Worm (Caenorhabditis elegans) whole organism, young adult: ENCODE measurements around the gene C18H7.7.
A peak's percentile ranks its signal among the peaks of the same experiment; 100 is the strongest.

ENCODE experiments used
- F39B2.1 ChIP-seq: fragments of 200-800 bp; sonication (Bioruptor generic); IDR thresholded peaks from 2 replicates; pipeline ENCODE4 v1.3.6; 2022; ENCODE audit warnings: missing genetic modification reagents, missing genetic modification characterization, missing compliant biosample characterization
- Y53F4B.3 ChIP-seq: fragments of 200-800 bp; sonication (Bioruptor generic); IDR thresholded peaks from 2 replicates; pipeline ENCODE4 v1.3.6; 2022; ENCODE audit warnings: missing genetic modification reagents, missing genetic modification characterization, missing compliant biosample characterization
- Y95B8A.8 ChIP-seq: fragments of 200-800 bp; sonication (Bioruptor generic); IDR thresholded peaks from 2 replicates; pipeline ENCODE4 v1.3.6; 2022; ENCODE audit warnings: missing genetic modification reagents, missing genetic modification characterization, missing compliant biosample characterization
- ZK185.1 ChIP-seq: sonication (generic microtip); optimal IDR thresholded peaks from 2 replicates; lab custom pipeline; 2016; ENCODE audit warnings: mild to moderate bottlenecking, missing genetic modification characterization, missing compliant biosample characterization; ENCODE audit not compliant: poor library complexity, severe bottlenecking
- ceh-27 ChIP-seq: fragments of 200-800 bp; sonication (Bioruptor generic); optimal IDR thresholded peaks from 2 replicates; lab custom pipeline; 2018; ENCODE audit warnings: mild to moderate bottlenecking, missing genetic modification characterization, moderate library complexity, missing compliant biosample characterization
- ceh-58 ChIP-seq: fragments of 200-800 bp; sonication (Bioruptor generic); IDR thresholded peaks from 2 replicates; pipeline ENCODE4 v1.3.6; 2022; ENCODE audit warnings: missing genetic modification characterization, missing compliant biosample characterization
- mcd-1 ChIP-seq: fragments of 200-800 bp; sonication (Bioruptor generic); IDR thresholded peaks from 2 replicates; pipeline ENCODE4 v1.3.6; 2022; ENCODE audit warnings: missing genetic modification reagents, missing genetic modification characterization, missing compliant biosample characterization
- pbrm-1 ChIP-seq: fragments of 200-800 bp; sonication (Bioruptor generic); IDR thresholded peaks from 2 replicates; pipeline ENCODE4 v1.3.6; 2022; ENCODE audit warnings: missing genetic modification reagents, missing genetic modification characterization, missing compliant biosample characterization
- pha-4 ChIP-seq: fragments of 150-350 bp; sonication (generic microtip); optimal IDR thresholded peaks from 2 replicates; lab custom pipeline; 2014; ENCODE audit warnings: missing biosample characterization, missing genetic modification reagents, missing genetic modification characterization
- rpc-1 ChIP-seq, 2 experiments: fragments of 150-350 bp in 1 of 2; sonication (generic microtip) in 1 of 2; optimal IDR thresholded peaks; 2 replicates each; lab custom pipeline; 2014 to 2018; ENCODE audit warnings: missing biosample characterization in 1 of 2, missing genetic modification characterization in 1 of 2, missing genetic modification reagents in 1 of 2, missing genotype in 1 of 2
- snpc-4 ChIP-seq, 5 experiments: fragments of 150-350 bp in 1 of 5; sonication (generic microtip) in 4 of 5; optimal IDR thresholded peaks; 2 replicates each; lab custom pipeline; 2014 to 2018; ENCODE audit warnings: missing genetic modification characterization in 5 of 5, missing biosample characterization in 3 of 5, antibody characterized with exemption in 2 of 5, mild to moderate bottlenecking in 2 of 5, missing compliant biosample characterization in 2 of 5, missing genotype in 2 of 5, moderate library complexity in 2 of 5, missing genetic modification reagents in 1 of 5
- ztf-25 ChIP-seq: fragments of 200-800 bp; sonication (Bioruptor generic); IDR thresholded peaks from 2 replicates; pipeline ENCODE4 v1.3.6; 2022; ENCODE audit warnings: missing genetic modification reagents, missing genetic modification characterization, missing compliant biosample characterization

ce11 chrIV:620324-620723, 24.1 kb upstream of the C18H7.7 start:
- TF ChIP-seq Y95B8A.8 (no peak), ztf-25 (GFP tag; lab: Robert Waterston, UW) (peak; percentile 68; the same call in 1 of the 2 replicates), ZK185.1 (no peak), ceh-27 (GFP tag; lab: Kevin White, UChicago) (peak; percentile 63), pbrm-1 (GFP tag; lab: Robert Waterston, UW) (peak; percentile 67; the same call in 1 of the 2 replicates), snpc-4 (GFP tag; optimal IDR thresholded peaks at IDR 0.05; lab: Kevin White, UChicago) (peak; percentile 7), snpc-4 (tag; optimal IDR thresholded peaks at IDR 0.05; lab: Kevin White, UChicago) (peak in 2 of 4 experiments; percentile 35 to 59), mcd-1 (peak; percentile 58), F39B2.1 (no peak), ceh-58 (GFP tag; lab: Robert Waterston, UW) (no peak), rpc-1 (optimal IDR thresholded peaks at IDR 0.05; lab: Kevin White, UChicago) (peak; percentile 87), rpc-1 (tag; optimal IDR thresholded peaks at IDR 0.05; lab: Kevin White, UChicago) (peak; percentile 84), pha-4 (tag; lab: Kevin White, UChicago) (no peak), Y53F4B.3 (GFP tag; lab: Robert Waterston, UW) (no peak)
